Worm (Caenorhabditis elegans) whole organism, midembryonic: Measurements from ENCODE around the gene B0554.4.
A peak's percentile ranks its signal among the peaks of the same experiment; 100 is the strongest.

Experiments used
- T22C8.4 ChIP-seq: fragments of 200-800 bp; sonication (Bioruptor generic); IDR thresholded peaks from 2 replicates; pipeline ENCODE4 v1.3.6; 2022; ENCODE audit warnings: missing genetic modification characterization, missing compliant biosample characterization
- cog-1 ChIP-seq: sonication (generic microtip); optimal IDR thresholded peaks from 2 replicates; lab custom pipeline; 2016; ENCODE audit warnings: missing genetic modification characterization, missing compliant biosample characterization
- flt-1 ChIP-seq: fragments of 200-800 bp; sonication (Bioruptor generic); IDR thresholded peaks from 2 replicates; pipeline ENCODE4 v1.3.6; 2022; ENCODE audit warnings: missing genetic modification characterization, missing compliant biosample characterization
- klf-2 ChIP-seq: fragments of 200-800 bp; sonication (Bioruptor generic); conservative IDR thresholded peaks from 2 replicates; pipeline ENCODE4 v1.3.6; 2022; ENCODE audit warnings: missing genetic modification reagents, missing genetic modification characterization, missing compliant biosample characterization
- med-1 ChIP-seq: sonication (generic microtip); optimal IDR thresholded peaks from 2 replicates; lab custom pipeline; 2017; ENCODE audit warnings: missing genetic modification characterization, mild to moderate bottlenecking, missing compliant biosample characterization, antibody characterized with exemption, missing genetic modification reagents; ENCODE audit not compliant: insufficient read depth
- ref-1 ChIP-seq: fragments of 200-800 bp; sonication (Bioruptor generic); conservative IDR thresholded peaks from 2 replicates; pipeline ENCODE4 v1.3.6; 2022; ENCODE audit warnings: missing genetic modification reagents, missing genetic modification characterization, missing compliant biosample characterization
- tab-1 ChIP-seq: fragments of 200-800 bp; sonication (Bioruptor generic); IDR thresholded peaks from 2 replicates; pipeline ENCODE4 v1.3.6; 2022; ENCODE audit warnings: missing genetic modification characterization, missing compliant biosample characterization
- ztf-23 ChIP-seq: fragments of 200-800 bp; sonication (Bioruptor generic); IDR thresholded peaks from 2 replicates; pipeline ENCODE4 v1.3.6; 2022; ENCODE audit warnings: missing genetic modification reagents, missing genetic modification characterization, missing compliant biosample characterization
- ztf-29 ChIP-seq: fragments of 200-800 bp; sonication (Bioruptor generic); IDR thresholded peaks from 2 replicates; pipeline ENCODE4 v1.3.6; 2022; ENCODE audit warnings: missing genetic modification reagents, missing genetic modification characterization, missing compliant biosample characterization

Gene B0554.4

DNA sequence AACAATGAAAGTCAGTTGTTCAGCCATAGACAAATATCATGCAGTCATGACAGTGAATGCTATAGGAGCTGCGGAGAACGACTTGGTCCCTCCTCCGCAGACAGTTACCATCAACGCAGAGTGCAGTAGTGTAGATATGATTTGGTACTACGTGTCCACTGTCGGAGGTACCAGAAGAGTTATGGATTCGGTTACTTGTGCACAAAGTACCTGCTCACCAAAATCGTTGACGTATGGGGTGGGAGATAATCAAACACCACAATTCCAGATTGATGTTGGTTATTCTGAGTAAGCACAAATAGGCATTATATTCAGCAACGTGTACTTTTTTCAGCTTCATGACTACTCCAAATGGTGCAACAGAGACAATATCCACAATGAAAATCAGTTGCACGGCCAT lies 4.0 kb downstream of the B0554.4 start:
- TF ChIP-seq ref-1 (GFP tag; lab: Robert Waterston, UW) = no peak
- no peak for TF ChIP-seq flt-1 (GFP tag; lab: Robert Waterston, UW)
- TF ChIP-seq med-1 (GFP tag; lab: Kevin White, UChicago) = no peak

DNA sequence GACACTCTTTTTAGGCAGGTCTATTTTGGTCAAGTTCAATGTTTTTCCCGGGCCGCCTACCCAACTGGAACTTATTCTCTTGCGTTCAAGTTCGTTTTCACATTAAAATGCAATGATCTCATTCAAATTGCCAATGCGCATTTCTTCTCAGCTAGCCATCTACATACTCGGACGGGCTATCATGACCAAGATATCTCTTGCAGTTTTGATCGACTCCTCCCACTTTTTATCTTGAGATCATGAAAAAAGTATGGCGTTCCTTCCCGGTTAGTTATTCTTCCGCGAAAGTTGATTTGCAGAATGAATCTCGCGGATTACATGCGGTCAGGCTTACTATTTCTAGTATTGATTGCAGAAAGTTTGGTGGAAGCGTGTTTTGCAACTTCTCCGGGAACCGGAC lies 5.0 kb downstream of the B0554.4 start, which contains the start of gene B0554.2:
Gene B0554.2 (plus strand): TSS at position 301 of the 400 bp plus-strand sequence.
- TF ChIP-seq ztf-29 (GFP tag; lab: Robert Waterston, UW) (no peak), cog-1 (tag; lab: Kevin White, UChicago) (no peak), flt-1 (GFP tag; lab: Robert Waterston, UW) (no peak), klf-2 (GFP tag; lab: Robert Waterston, UW) (no peak), tab-1 (GFP tag; lab: Robert Waterston, UW) (no peak), T22C8.4 (GFP tag; lab: Robert Waterston, UW) (no peak), med-1 (GFP tag; lab: Kevin White, UChicago) (no peak), ztf-23 (GFP tag; lab: Robert Waterston, UW) (no peak), ref-1 (GFP tag; lab: Robert Waterston, UW) (no peak)

DNA sequence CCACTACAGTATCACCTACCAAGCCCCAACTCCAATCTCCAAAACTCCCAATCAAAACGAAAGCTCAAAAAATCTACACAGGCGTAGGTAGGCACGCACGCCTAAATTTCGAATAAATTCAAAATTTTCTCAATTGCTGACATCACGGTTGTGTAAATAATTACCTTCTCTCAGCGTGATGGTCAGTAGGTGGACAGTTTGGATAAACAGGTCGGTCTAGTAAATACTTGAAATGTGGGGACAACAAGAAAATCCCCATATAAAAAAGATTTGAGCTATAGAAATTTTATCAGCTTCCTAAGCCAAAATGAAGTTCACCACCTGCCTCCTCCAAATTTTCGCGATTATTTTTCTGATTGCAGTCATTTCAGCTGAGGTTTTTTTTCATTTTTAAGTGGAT lies 9.2 kb downstream of the B0554.4 start, which contains the start of gene B0554.1:
Gene B0554.1 (plus strand): TSS at position 301 of the 400 bp plus-strand sequence.
- TF ChIP-seq tab-1 (GFP tag; lab: Robert Waterston, UW) (no peak), med-1 (GFP tag; lab: Kevin White, UChicago) (no peak), ref-1 (GFP tag; lab: Robert Waterston, UW) (no peak), T22C8.4 (GFP tag; lab: Robert Waterston, UW) (no peak), ztf-29 (GFP tag; lab: Robert Waterston, UW) (no peak), ztf-23 (GFP tag; lab: Robert Waterston, UW) (no peak)

DNA sequence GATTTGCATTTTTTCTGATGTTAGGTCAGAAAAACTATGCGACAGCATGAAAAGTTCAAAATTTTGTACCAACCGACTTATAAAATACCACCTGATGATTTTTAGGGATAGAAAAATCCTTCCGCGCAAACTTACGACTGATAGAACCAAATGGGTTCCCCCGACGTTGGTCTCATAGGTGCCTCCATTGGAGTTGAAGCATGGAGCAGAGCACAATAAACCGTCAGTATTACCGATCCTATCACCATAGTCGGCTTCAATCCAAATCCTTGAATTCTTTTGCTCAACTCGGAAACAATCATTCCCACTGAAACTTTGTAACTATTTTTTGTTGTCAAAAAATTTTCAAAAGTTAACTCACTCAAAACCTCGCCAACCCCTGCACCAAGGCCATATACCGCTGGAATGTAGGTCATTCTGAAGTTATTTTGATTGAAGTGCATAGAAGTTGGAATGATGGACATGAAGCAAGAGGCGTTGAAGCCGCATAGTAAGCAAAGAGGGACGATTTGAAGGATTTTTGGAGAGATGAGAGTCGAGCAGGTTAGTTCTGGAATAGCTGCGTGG lies 10.3 kb downstream of the B0554.4 start:
- TF ChIP-seq klf-2 (GFP tag; lab: Robert Waterston, UW) (no peak), tab-1 (GFP tag; lab: Robert Waterston, UW) (no peak), T22C8.4 (GFP tag; lab: Robert Waterston, UW) (no peak), flt-1 (GFP tag; lab: Robert Waterston, UW) (no peak), med-1 (GFP tag; lab: Kevin White, UChicago) (no peak), cog-1 (tag; lab: Kevin White, UChicago) (no peak), ref-1 (GFP tag; lab: Robert Waterston, UW) (no peak), ztf-23 (GFP tag; lab: Robert Waterston, UW) (no peak), ztf-29 (GFP tag; lab: Robert Waterston, UW) (no peak)

DNA sequence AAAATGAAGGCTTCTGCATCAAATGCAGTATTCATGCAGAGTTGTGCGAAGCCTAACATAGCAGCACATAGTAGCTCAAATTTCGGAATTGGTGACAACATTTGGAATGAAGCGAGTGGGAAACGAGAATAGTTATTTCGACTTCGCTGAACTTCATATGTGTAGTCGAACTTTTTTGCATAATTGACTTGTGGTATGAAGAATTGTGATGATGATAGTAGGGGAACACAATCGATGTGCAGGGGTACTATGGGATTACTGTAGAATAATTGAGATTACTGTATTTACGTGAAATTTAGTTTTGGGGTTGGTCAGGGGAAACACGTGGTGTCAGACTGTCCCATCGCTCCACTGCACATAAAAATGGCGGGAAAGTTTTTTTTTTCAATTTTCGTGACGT lies 12.0 kb downstream of the B0554.4 start, which contains the start of gene B0554.7:
Gene B0554.7 (minus strand): TSS at position 101 of the 400 bp plus-strand sequence.
- TF ChIP-seq T22C8.4 (GFP tag; lab: Robert Waterston, UW) = no peak
- TF ChIP-seq klf-2 (GFP tag; lab: Robert Waterston, UW) = no peak
- no peak for TF ChIP-seq ztf-29 (GFP tag; lab: Robert Waterston, UW)
- no peak for TF ChIP-seq cog-1 (tag; lab: Kevin White, UChicago)
- no peak for TF ChIP-seq ztf-23 (GFP tag; lab: Robert Waterston, UW)
- no peak for TF ChIP-seq med-1 (GFP tag; lab: Kevin White, UChicago)
- no peak for TF ChIP-seq ref-1 (GFP tag; lab: Robert Waterston, UW)
- TF ChIP-seq tab-1 (GFP tag; lab: Robert Waterston, UW) = no peak
- no peak for TF ChIP-seq flt-1 (GFP tag; lab: Robert Waterston, UW)

ce11 chrV:443193-443592 lies 14.2 kb downstream of the B0554.4 start, which contains the start of gene srh-33:
Gene srh-33, minus strand, starts transcription at chrV:443293.
- TF ChIP-seq ztf-29 (GFP tag; lab: Robert Waterston, UW) (no peak), tab-1 (GFP tag; lab: Robert Waterston, UW) (no peak), klf-2 (GFP tag; lab: Robert Waterston, UW) (no peak), med-1 (GFP tag; lab: Kevin White, UChicago) (no peak), ref-1 (GFP tag; lab: Robert Waterston, UW) (no peak), cog-1 (tag; lab: Kevin White, UChicago) (no peak), ztf-23 (GFP tag; lab: Robert Waterston, UW) (no peak), flt-1 (GFP tag; lab: Robert Waterston, UW) (no peak)

- TF ChIP-seq flt-1 (GFP tag; lab: Robert Waterston, UW) = no peak
- no peak for TF ChIP-seq ztf-29 (GFP tag; lab: Robert Waterston, UW)
- no peak for TF ChIP-seq med-1 (GFP tag; lab: Kevin White, UChicago)
- TF ChIP-seq ref-1 (GFP tag; lab: Robert Waterston, UW) = no peak
- no peak for TF ChIP-seq klf-2 (GFP tag; lab: Robert Waterston, UW)
- no peak for TF ChIP-seq ztf-23 (GFP tag; lab: Robert Waterston, UW)
- no peak for TF ChIP-seq T22C8.4 (GFP tag; lab: Robert Waterston, UW)
- no peak for TF ChIP-seq tab-1 (GFP tag; lab: Robert Waterston, UW)
- no peak for TF ChIP-seq cog-1 (tag; lab: Kevin White, UChicago)
Measured at ce11 chrV:446574-446973, 17.6 kb downstream of the B0554.4 start, which contains the start of gene srh-34. Gene srh-34, minus strand, starts transcription at chrV:446674.

ce11 chrV:446988-447387 lies 18.0 kb downstream of the B0554.4 start:
- TF ChIP-seq T22C8.4 (GFP tag; lab: Robert Waterston, UW) (no peak), tab-1 (GFP tag; lab: Robert Waterston, UW) (0 out of 2 replicates have a peak, but pooled peaks have one; percentile 40), flt-1 (GFP tag; lab: Robert Waterston, UW) (0 out of 2 replicates have a peak, but pooled peaks have one; percentile 32), ztf-29 (GFP tag; lab: Robert Waterston, UW) (no peak)

ce11 chrV:449130-449529 lies 20.2 kb downstream of the B0554.4 start, which contains the start of gene srh-35:
Gene srh-35, minus strand, starts transcription at chrV:449230.
- TF ChIP-seq tab-1 (GFP tag; lab: Robert Waterston, UW) = no peak
- no peak for TF ChIP-seq ztf-23 (GFP tag; lab: Robert Waterston, UW)
- no peak for TF ChIP-seq ztf-29 (GFP tag; lab: Robert Waterston, UW)
- no peak for TF ChIP-seq med-1 (GFP tag; lab: Kevin White, UChicago)
- TF ChIP-seq ref-1 (GFP tag; lab: Robert Waterston, UW) = no peak
- TF ChIP-seq klf-2 (GFP tag; lab: Robert Waterston, UW) = no peak
- TF ChIP-seq flt-1 (GFP tag; lab: Robert Waterston, UW) = no peak
- no peak for TF ChIP-seq cog-1 (tag; lab: Kevin White, UChicago)
- no peak for TF ChIP-seq T22C8.4 (GFP tag; lab: Robert Waterston, UW)
